Worm (Caenorhabditis elegans) whole organism, L3 larva: Measurements from ENCODE around the gene Y82E9BR.3.

Experiments used
- ceh-82 ChIP-seq: fragments of 150-350 bp; optimal IDR thresholded peaks from 2 replicates; lab custom pipeline; 2014; ENCODE audit warnings: missing biosample characterization, missing genetic modification characterization
- snpc-4 ChIP-seq: fragments of 150-350 bp; optimal IDR thresholded peaks from 2 replicates; lab custom pipeline; 2014; ENCODE audit warnings: missing biosample characterization, missing genetic modification characterization

DNA sequence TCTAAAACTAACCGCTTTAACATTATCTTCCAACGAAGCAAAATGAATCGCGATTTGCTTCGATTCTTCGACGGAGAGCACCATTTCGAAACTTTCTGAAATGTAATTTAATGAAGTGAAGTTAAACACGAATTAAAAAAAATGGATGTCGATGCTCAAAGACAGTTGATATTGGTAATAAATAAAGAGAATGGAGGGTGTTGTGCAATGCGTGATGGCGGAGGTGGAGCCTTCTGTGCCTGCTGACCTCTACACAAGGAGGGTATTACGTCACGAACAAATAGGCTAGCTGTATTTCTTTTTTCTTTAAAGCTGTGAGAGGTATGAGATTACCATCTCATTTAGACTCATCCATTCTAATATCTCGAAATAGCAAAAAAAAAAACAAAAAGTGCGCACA is 36.7 kb downstream of the Y82E9BR.3 start, which contains the start of gene Y82E9BR.17:
- TF ChIP-seq ceh-82 (no peak), snpc-4 (tag; lab: Kevin White, UChicago) (no peak)
